Worm (Caenorhabditis elegans) whole organism, L4 larva: ENCODE results near the gene djr-1.1.

Experiments
- F26F4.8 ChIP-seq: fragments of 200-800 bp; sonication (Bioruptor generic); conservative IDR thresholded peaks from 2 replicates; pipeline ENCODE4 v1.3.6; 2022; ENCODE audit warnings: missing genetic modification characterization, missing compliant biosample characterization
- F44E2.7 ChIP-seq: fragments of 200-800 bp; sonication (Bioruptor generic); IDR thresholded peaks from 2 replicates; pipeline ENCODE4 v2.1.2; 2022; ENCODE audit warnings: missing genetic modification characterization, missing compliant biosample characterization
- Y105C5A.15 ChIP-seq: fragments of 200-800 bp; sonication (Bioruptor generic); IDR thresholded peaks from 2 replicates; pipeline ENCODE4 v1.3.6; 2022; ENCODE audit warnings: missing genetic modification characterization, missing compliant biosample characterization
- Y75B8A.6 ChIP-seq: fragments of 200-800 bp; sonication (Bioruptor generic); IDR thresholded peaks from 2 replicates; pipeline ENCODE4 v1.3.6; 2022; ENCODE audit warnings: missing genetic modification reagents, missing genetic modification characterization, missing compliant biosample characterization
- aha-1 ChIP-seq: fragments of 150-350 bp; peaks from one replicate; lab custom pipeline; 2014; ENCODE audit warnings: missing biosample characterization, missing genetic modification characterization
- aly-2 ChIP-seq: sonication (generic microtip); optimal IDR thresholded peaks from 2 replicates; lab custom pipeline; 2018; ENCODE audit warnings: missing biosample characterization, missing genetic modification characterization
- arid-1 ChIP-seq: fragments of 200-800 bp; sonication (Bioruptor generic); conservative IDR thresholded peaks from 2 replicates; pipeline ENCODE4 v1.3.6; 2022; ENCODE audit warnings: missing genetic modification reagents, missing genetic modification characterization, missing compliant biosample characterization
- attf-4 ChIP-seq: sonication (generic microtip); optimal IDR thresholded peaks from 3 replicates; lab custom pipeline; 2017; ENCODE audit warnings: missing biosample characterization, missing genetic modification characterization
- ceh-44 ChIP-seq: fragments of 200-800 bp; sonication (Bioruptor generic); IDR thresholded peaks from 2 replicates; pipeline ENCODE4 v1.3.6; 2022; ENCODE audit warnings: missing genetic modification reagents, missing genetic modification characterization, missing compliant biosample characterization
- ctbp-1 ChIP-seq: fragments of 200-800 bp; sonication (Bioruptor generic); IDR thresholded peaks from 2 replicates; pipeline ENCODE4 v1.3.6; 2022; ENCODE audit warnings: missing genetic modification reagents, missing genetic modification characterization, missing compliant biosample characterization
- dmd-9 ChIP-seq: fragments of 200-800 bp; sonication (Bioruptor generic); IDR thresholded peaks from 2 replicates; pipeline ENCODE4 v1.3.6; 2022; ENCODE audit warnings: missing genetic modification reagents, missing genetic modification characterization, missing compliant biosample characterization
- fos-1 ChIP-seq: fragments of 150-350 bp; optimal IDR thresholded peaks from 2 replicates; lab custom pipeline; 2014; ENCODE audit warnings: missing biosample characterization, missing genetic modification characterization
- gei-8 ChIP-seq: fragments of 200-800 bp; sonication (Bioruptor generic); optimal IDR thresholded peaks from 2 replicates; lab custom pipeline; 2018; ENCODE audit warnings: mild to moderate bottlenecking, missing genetic modification characterization, missing compliant biosample characterization
- hlh-11 ChIP-seq: fragments of 200-800 bp; sonication (Bioruptor generic); optimal IDR thresholded peaks from 2 replicates; lab custom pipeline; 2018; ENCODE audit warnings: mild to moderate bottlenecking, missing genetic modification characterization, missing compliant biosample characterization
- hlh-30 ChIP-seq: sonication (generic microtip); optimal IDR thresholded peaks from 2 replicates; lab custom pipeline; 2017; ENCODE audit warnings: antibody characterized with exemption, mild to moderate bottlenecking, missing genetic modification characterization, missing compliant biosample characterization; ENCODE audit not compliant: insufficient read depth
- jun-1 ChIP-seq: fragments of 150-350 bp; optimal IDR thresholded peaks from 2 replicates; lab custom pipeline; 2014; ENCODE audit warnings: missing biosample characterization, missing genetic modification reagents, missing genetic modification characterization
- lin-1 ChIP-seq: fragments of 200-800 bp; sonication (Bioruptor generic); IDR thresholded peaks from 2 replicates; pipeline ENCODE4 v1.3.6; 2022; ENCODE audit warnings: missing genetic modification reagents, missing genetic modification characterization, missing compliant biosample characterization
- lsy-2 ChIP-seq, 2 experiments: fragments of 150-350 bp in 1 of 2; sonication (generic microtip) in 1 of 2; optimal IDR thresholded peaks; 2 replicates each; lab custom pipeline; 2014 to 2017; ENCODE audit warnings: missing biosample characterization in 2 of 2, missing genetic modification characterization in 2 of 2
- madf-9 ChIP-seq: fragments of 200-800 bp; sonication (Bioruptor generic); conservative IDR thresholded peaks from 2 replicates; pipeline ENCODE4 v1.3.6; 2022; ENCODE audit warnings: missing genetic modification reagents, missing genetic modification characterization, missing compliant biosample characterization
- mdl-1 ChIP-seq, 2 experiments: fragments of 150-350 bp in 1 of 2; sonication (generic microtip) in 1 of 2; optimal IDR thresholded peaks; 2 replicates each; lab custom pipeline; 2014 to 2017; ENCODE audit warnings: missing biosample characterization in 2 of 2, missing genetic modification characterization in 2 of 2
- mep-1 ChIP-seq: fragments of 150-350 bp; sonication (generic microtip); optimal IDR thresholded peaks from 3 replicates; lab custom pipeline; 2014; ENCODE audit warnings: missing biosample characterization, missing genetic modification characterization
- nhr-111 ChIP-seq: fragments of 200-800 bp; sonication (Bioruptor generic); optimal IDR thresholded peaks from 2 replicates; lab custom pipeline; 2018; ENCODE audit warnings: mild to moderate bottlenecking, missing genetic modification characterization, missing compliant biosample characterization
- nhr-237 ChIP-seq: sonication (generic microtip); optimal IDR thresholded peaks from 2 replicates; lab custom pipeline; 2017; ENCODE audit warnings: missing biosample characterization, missing genetic modification characterization
- pqm-1 ChIP-seq: sonication (generic microtip); optimal IDR thresholded peaks from 2 replicates; lab custom pipeline; 2017; ENCODE audit warnings: missing biosample characterization, missing genetic modification characterization
- saeg-2 ChIP-seq: fragments of 200-800 bp; sonication (Bioruptor generic); IDR thresholded peaks from 2 replicates; pipeline ENCODE4 v1.3.6; 2022; ENCODE audit warnings: missing genetic modification reagents, missing genetic modification characterization, missing compliant biosample characterization
- set-16 ChIP-seq: fragments of 200-800 bp; sonication (Bioruptor generic); IDR thresholded peaks from 2 replicates; pipeline ENCODE4 v1.3.6; 2022; ENCODE audit warnings: missing genetic modification reagents, missing genetic modification characterization, missing compliant biosample characterization
- snpc-1.2 ChIP-seq: fragments of 200-800 bp; sonication (Bioruptor generic); IDR thresholded peaks from 2 replicates; pipeline ENCODE4 v1.3.6; 2022; ENCODE audit warnings: missing genetic modification reagents, missing genetic modification characterization, missing compliant biosample characterization
- spr-3 ChIP-seq: fragments of 200-800 bp; sonication (Bioruptor generic); optimal IDR thresholded peaks from 2 replicates; lab custom pipeline; 2018; ENCODE audit warnings: mild to moderate bottlenecking, missing genetic modification characterization, missing compliant biosample characterization
- unc-62 ChIP-seq, 3 experiments: fragments of 150-350 bp in 1 of 3; sonication (generic microtip); optimal IDR thresholded peaks in 2 of 3; peaks in 1 of 3; 1 replicate in 1 of 3; 2 replicates in 2 of 3; lab custom pipeline; 2014 to 2017; ENCODE audit warnings: missing biosample characterization in 3 of 3, missing genetic modification characterization in 3 of 3, missing genetic modification reagents in 3 of 3, missing genotype in 1 of 3
- zag-1 ChIP-seq: fragments of 150-350 bp; optimal IDR thresholded peaks from 2 replicates; lab custom pipeline; 2014; ENCODE audit warnings: missing biosample characterization, missing genetic modification characterization
- zfp-3 ChIP-seq: fragments of 200-800 bp; sonication (Bioruptor generic); conservative IDR thresholded peaks from 2 replicates; pipeline ENCODE4 v1.3.6; 2022; ENCODE audit warnings: missing genetic modification reagents, missing genetic modification characterization, missing compliant biosample characterization
- ztf-7 ChIP-seq: fragments of 150-350 bp; optimal IDR thresholded peaks from 2 replicates; lab custom pipeline; 2014; ENCODE audit warnings: missing biosample characterization, missing genetic modification characterization

The djr-1.1 gene

DNA sequence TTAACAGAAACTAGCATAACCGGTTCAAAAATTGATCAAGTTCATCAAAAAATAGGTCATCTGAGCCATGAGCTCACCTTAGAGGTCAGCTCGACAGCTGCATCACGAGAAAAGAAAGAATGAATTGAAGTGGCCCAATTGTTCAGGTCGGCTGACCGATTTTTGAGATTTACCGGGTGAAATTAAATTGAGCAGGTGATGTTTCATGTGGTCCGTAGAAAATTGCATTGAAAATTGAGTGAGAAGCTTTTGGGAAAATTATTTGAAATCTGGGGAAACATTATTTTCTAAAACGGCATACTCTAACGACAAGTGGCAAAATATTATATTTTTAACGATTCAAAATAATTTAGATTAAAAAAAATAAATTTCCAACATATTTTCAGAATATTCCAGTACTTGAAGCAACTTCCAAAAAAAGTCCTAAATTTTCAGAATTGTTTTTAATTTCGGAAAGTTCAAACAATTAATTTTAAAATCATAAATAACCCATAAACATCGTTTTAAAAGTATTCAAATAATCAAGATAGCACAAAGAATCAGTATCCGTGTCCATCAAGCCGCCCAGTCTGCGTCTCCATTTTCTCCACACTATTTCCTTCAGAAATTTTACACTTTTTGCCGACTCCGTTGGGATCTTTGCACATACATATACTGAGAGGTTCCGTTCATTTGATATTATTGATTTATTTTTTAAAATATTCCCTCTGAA is 35.4 kb downstream of the djr-1.1 start, which contains the start of gene sgcb-1:
Gene sgcb-1 (plus strand): TSS at position 662 of the 712 bp plus-strand sequence.
- no peak for TF ChIP-seq zfp-3
- TF ChIP-seq gei-8 (GFP tag; lab: Kevin White, UChicago): no peak
- TF ChIP-seq hlh-30 (tag; lab: Kevin White, UChicago): peak; percentile 24
- peak; percentile 6 for TF ChIP-seq hlh-11 (tag; lab: Kevin White, UChicago)
- TF ChIP-seq aha-1 (tag; lab: Kevin White, UChicago): peak; percentile 56

DNA sequence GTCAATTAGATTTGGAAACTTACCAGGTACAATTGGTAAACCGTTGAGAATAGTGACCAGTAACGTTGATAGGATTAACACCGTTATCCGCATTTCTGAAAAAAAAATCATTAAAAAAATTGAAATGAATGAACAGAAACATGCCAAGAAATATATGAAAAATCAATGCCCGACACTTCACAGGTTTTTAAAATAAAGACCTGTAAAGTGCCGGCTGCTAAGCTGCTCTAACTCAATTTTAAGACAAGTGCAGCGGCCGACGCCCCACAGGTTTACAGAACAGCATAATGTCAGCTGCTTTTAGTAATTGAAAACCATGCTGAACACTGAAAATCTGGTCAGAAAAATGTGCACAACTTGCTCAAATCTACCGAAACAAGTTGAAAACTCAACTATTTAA is 42.0 kb downstream of the djr-1.1 start, which contains the start of gene cbn-1:
Gene cbn-1 (minus strand): TSS at position 101 of the 400 bp plus-strand sequence.
- no peak for TF ChIP-seq Y105C5A.15 (GFP tag; lab: Robert Waterston, UW)
- TF ChIP-seq lsy-2 (tag; optimal IDR thresholded peaks at IDR 0.05; lab: Kevin White, UChicago): no peak
- no peak for TF ChIP-seq aly-2 (tag; lab: Kevin White, UChicago)
- no peak for TF ChIP-seq mep-1 (tag; lab: Kevin White, UChicago)
- no peak for TF ChIP-seq F44E2.7 (GFP tag; lab: Robert Waterston, UW)
- TF ChIP-seq ztf-7: no peak
- no peak for TF ChIP-seq zag-1 (tag; lab: Kevin White, UChicago)
- no peak for TF ChIP-seq ceh-44
- TF ChIP-seq nhr-237 (tag; lab: Kevin White, UChicago): no peak
- no peak for TF ChIP-seq ctbp-1 (GFP tag; lab: Robert Waterston, UW)
- TF ChIP-seq Y75B8A.6 (GFP tag; lab: Robert Waterston, UW): no peak
- no peak for TF ChIP-seq spr-3 (GFP tag; lab: Kevin White, UChicago)
- no peak for TF ChIP-seq madf-9 (GFP tag; lab: Robert Waterston, UW)
- no peak for TF ChIP-seq mdl-1 (tag; optimal IDR thresholded peaks at IDR 0.05; lab: Kevin White, UChicago)
- no peak for TF ChIP-seq jun-1 (tag; lab: Kevin White, UChicago)
- TF ChIP-seq dmd-9 (GFP tag; lab: Robert Waterston, UW): no peak
- TF ChIP-seq F26F4.8 (GFP tag; lab: Robert Waterston, UW): no peak
- no peak for TF ChIP-seq gei-8 (GFP tag; lab: Kevin White, UChicago)

DNA sequence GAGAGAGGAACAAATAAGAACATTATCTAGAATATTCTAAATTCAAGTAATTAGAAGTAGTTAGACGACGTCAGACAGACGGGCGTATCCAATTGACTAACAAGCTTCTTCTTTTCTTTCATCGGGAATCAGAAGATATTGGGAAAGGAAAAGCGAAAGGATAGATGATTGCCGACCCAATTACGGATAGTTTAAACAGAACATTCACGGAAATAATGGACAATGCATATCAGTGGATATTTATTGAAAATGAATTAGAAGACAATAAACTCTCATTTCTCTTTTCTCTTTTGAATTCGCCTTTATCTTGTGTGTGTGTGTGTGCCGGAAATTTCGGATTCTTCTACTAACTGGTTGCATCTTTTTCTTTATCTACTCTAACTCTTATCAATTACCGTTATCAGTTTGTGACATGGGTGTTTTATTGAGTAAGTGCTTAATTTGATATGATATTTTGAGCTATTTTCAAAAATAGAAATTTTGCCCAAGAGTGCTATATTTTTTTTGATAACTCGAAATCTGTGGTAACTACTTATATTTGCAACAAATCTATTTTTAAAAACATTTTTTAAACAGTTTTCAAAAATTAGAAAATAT is 43.6 kb downstream of the djr-1.1 start:
- TF ChIP-seq aha-1 (tag; lab: Kevin White, UChicago) (peak; percentile 85), saeg-2 (GFP tag; lab: Robert Waterston, UW) (no peak), unc-62 (GFP tag; optimal IDR thresholded peaks at IDR 0.05 in 1 of 2; lab: Kevin White, UChicago) (peak in 1 of 2 experiments; percentile 60), unc-62 (tag; optimal IDR thresholded peaks at IDR 0.05; lab: Kevin White, UChicago) (no peak), pqm-1 (peak; percentile 1), nhr-111 (no peak), ceh-44 (no peak), fos-1 (tag; lab: Kevin White, UChicago) (no peak)
- TF ChIP-seq, all 104 proteins: peak for 3

DNA sequence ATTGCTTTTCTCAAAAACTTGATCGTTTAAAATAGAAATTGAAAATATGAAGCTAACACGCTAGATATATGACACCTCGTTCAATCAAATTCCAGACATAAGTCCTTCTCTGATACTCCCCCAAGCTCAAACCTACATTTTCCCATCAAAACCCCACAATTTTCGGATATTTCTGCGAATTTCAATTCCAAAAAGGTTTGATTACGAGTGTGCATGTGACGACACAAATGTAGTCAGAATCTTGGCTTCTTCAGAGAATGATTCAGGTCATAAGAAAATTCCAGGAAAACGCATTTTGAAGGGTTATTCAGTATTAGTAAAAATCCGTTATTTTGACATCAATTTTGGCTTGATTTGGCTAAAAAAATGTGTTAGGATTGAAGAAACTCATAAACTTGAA is 44.4 kb downstream of the djr-1.1 start:
- TF ChIP-seq set-16 (GFP tag; lab: Robert Waterston, UW): no peak
- no peak for TF ChIP-seq Y75B8A.6 (GFP tag; lab: Robert Waterston, UW)
- no peak for TF ChIP-seq arid-1 (GFP tag; lab: Robert Waterston, UW)
- TF ChIP-seq nhr-237 (tag; lab: Kevin White, UChicago): no peak
- TF ChIP-seq attf-4 (tag; lab: Kevin White, UChicago): no peak
- no peak for TF ChIP-seq snpc-1.2 (GFP tag; lab: Robert Waterston, UW)
- TF ChIP-seq lin-1 (GFP tag; lab: Robert Waterston, UW): no peak
